Worm (Caenorhabditis elegans) whole organism, L4 larva: Measurements from ENCODE around the gene npl-4.2.

Experiments used
- D1046.2 ChIP-seq: fragments of 200-800 bp; sonication (Bioruptor generic); IDR thresholded peaks from 2 replicates; pipeline ENCODE4 v1.3.6; 2022; ENCODE audit warnings: missing genetic modification characterization, missing compliant biosample characterization
- F44E2.7 ChIP-seq: fragments of 200-800 bp; sonication (Bioruptor generic); IDR thresholded peaks from 2 replicates; pipeline ENCODE4 v2.1.2; 2022; ENCODE audit warnings: missing genetic modification characterization, missing compliant biosample characterization
- F49E8.2 ChIP-seq: sonication (generic microtip); optimal IDR thresholded peaks from 2 replicates; lab custom pipeline; 2016; ENCODE audit warnings: missing compliant biosample characterization, mild to moderate bottlenecking, missing genetic modification characterization, borderline replicate concordance
- R02D3.7 ChIP-seq: fragments of 150-350 bp; sonication (generic microtip); optimal IDR thresholded peaks from 3 replicates; lab custom pipeline; 2014; ENCODE audit warnings: missing biosample characterization, missing genetic modification characterization
- T20F7.1 ChIP-seq: fragments of 200-800 bp; sonication (Bioruptor generic); optimal IDR thresholded peaks from 2 replicates; lab custom pipeline; 2018; ENCODE audit warnings: mild to moderate bottlenecking, missing genetic modification characterization, missing compliant biosample characterization
- aha-1 ChIP-seq: fragments of 150-350 bp; peaks from one replicate; lab custom pipeline; 2014; ENCODE audit warnings: missing biosample characterization, missing genetic modification characterization
- ceh-28 ChIP-seq: fragments of 150-350 bp; optimal IDR thresholded peaks from 2 replicates; lab custom pipeline; 2014; ENCODE audit warnings: missing biosample characterization, missing genetic modification reagents, missing genetic modification characterization
- ceh-82 ChIP-seq: sonication (generic microtip); optimal IDR thresholded peaks from 2 replicates; lab custom pipeline; 2017; ENCODE audit warnings: missing biosample characterization, missing genetic modification characterization
- ces-1 ChIP-seq: fragments of 150-350 bp; sonication (generic microtip); optimal IDR thresholded peaks from 4 replicates; lab custom pipeline; 2014; ENCODE audit warnings: missing biosample characterization, missing genetic modification reagents, missing genetic modification characterization
- daf-19 ChIP-seq: fragments of 200-800 bp; sonication (Bioruptor generic); conservative IDR thresholded peaks from 2 replicates; pipeline ENCODE4 v1.3.6; 2022; ENCODE audit warnings: missing genetic modification characterization, missing compliant biosample characterization
- daf-8 ChIP-seq: fragments of 200-800 bp; sonication (Bioruptor generic); IDR thresholded peaks from 2 replicates; pipeline ENCODE4 v1.3.6; 2022; ENCODE audit warnings: missing genetic modification characterization, missing compliant biosample characterization
- dmd-6 ChIP-seq: fragments of 200-800 bp; sonication (Bioruptor generic); IDR thresholded peaks from 2 replicates; pipeline ENCODE4 v1.3.6; 2022; ENCODE audit warnings: missing genetic modification reagents, missing genetic modification characterization, missing compliant biosample characterization
- duxl-1 ChIP-seq: sonication (generic microtip); optimal IDR thresholded peaks from 2 replicates; lab custom pipeline; 2016; ENCODE audit warnings: mild to moderate bottlenecking, missing genetic modification characterization, moderate library complexity, missing compliant biosample characterization; ENCODE audit not compliant: poor library complexity
- hlh-30 ChIP-seq: sonication (generic microtip); optimal IDR thresholded peaks from 2 replicates; lab custom pipeline; 2017; ENCODE audit warnings: antibody characterized with exemption, mild to moderate bottlenecking, missing genetic modification characterization, missing compliant biosample characterization; ENCODE audit not compliant: insufficient read depth
- jun-1 ChIP-seq: fragments of 150-350 bp; optimal IDR thresholded peaks from 2 replicates; lab custom pipeline; 2014; ENCODE audit warnings: missing biosample characterization, missing genetic modification reagents, missing genetic modification characterization
- lim-7 ChIP-seq: fragments of 200-800 bp; sonication (Bioruptor generic); IDR thresholded peaks from 2 replicates; pipeline ENCODE4 v1.3.6; 2022; ENCODE audit warnings: missing genetic modification characterization, missing compliant biosample characterization
- lin-13 ChIP-seq: fragments of 150-350 bp; optimal IDR thresholded peaks from 2 replicates; lab custom pipeline; 2014; ENCODE audit warnings: missing biosample characterization, missing genetic modification reagents, missing genetic modification characterization
- lin-39 ChIP-seq: fragments of 150-350 bp; optimal IDR thresholded peaks from 2 replicates; lab custom pipeline; 2014; ENCODE audit warnings: missing biosample characterization, missing genetic modification reagents, missing genetic modification characterization
- lsy-2 ChIP-seq, 2 experiments: fragments of 150-350 bp in 1 of 2; sonication (generic microtip) in 1 of 2; optimal IDR thresholded peaks; 2 replicates each; lab custom pipeline; 2014 to 2017; ENCODE audit warnings: missing biosample characterization in 2 of 2, missing genetic modification characterization in 2 of 2
- madf-5 ChIP-seq, 2 experiments: fragments of 200-800 bp; sonication (Bioruptor generic); IDR thresholded peaks; 2 replicates each; pipeline ENCODE4 v1.3.6; 2022; ENCODE audit warnings: missing compliant biosample characterization in 2 of 2, missing genetic modification characterization in 2 of 2
- madf-9 ChIP-seq: fragments of 200-800 bp; sonication (Bioruptor generic); conservative IDR thresholded peaks from 2 replicates; pipeline ENCODE4 v1.3.6; 2022; ENCODE audit warnings: missing genetic modification reagents, missing genetic modification characterization, missing compliant biosample characterization
- mdl-1 ChIP-seq, 2 experiments: fragments of 150-350 bp in 1 of 2; sonication (generic microtip) in 1 of 2; optimal IDR thresholded peaks; 2 replicates each; lab custom pipeline; 2014 to 2017; ENCODE audit warnings: missing biosample characterization in 2 of 2, missing genetic modification characterization in 2 of 2
- mdt-29 ChIP-seq: fragments of 200-800 bp; sonication (Bioruptor generic); IDR thresholded peaks from 2 replicates; pipeline ENCODE4 v1.3.6; 2022; ENCODE audit warnings: missing genetic modification reagents, missing genetic modification characterization, missing compliant biosample characterization
- nhr-237 ChIP-seq: sonication (generic microtip); optimal IDR thresholded peaks from 2 replicates; lab custom pipeline; 2017; ENCODE audit warnings: missing biosample characterization, missing genetic modification characterization
- nhr-25 ChIP-seq: sonication (generic microtip); optimal IDR thresholded peaks from 2 replicates; lab custom pipeline; 2017; ENCODE audit warnings: missing genetic modification characterization, mild to moderate bottlenecking, missing compliant biosample characterization, antibody characterized with exemption, moderate library complexity, borderline replicate concordance; ENCODE audit not compliant: insufficient read depth
- nhr-41 ChIP-seq: fragments of 200-800 bp; sonication (Bioruptor generic); IDR thresholded peaks from 2 replicates; pipeline ENCODE4 v1.3.6; 2022; ENCODE audit warnings: missing genetic modification reagents, missing genetic modification characterization, missing compliant biosample characterization
- nhr-77 ChIP-seq: fragments of 150-350 bp; optimal IDR thresholded peaks from 2 replicates; lab custom pipeline; 2014; ENCODE audit warnings: missing biosample characterization, missing genetic modification characterization
- rbr-2 ChIP-seq: sonication (generic microtip); optimal IDR thresholded peaks from 2 replicates; lab custom pipeline; 2016; ENCODE audit warnings: missing genotype, missing genetic modification characterization, missing compliant biosample characterization
- saeg-2 ChIP-seq: fragments of 200-800 bp; sonication (Bioruptor generic); IDR thresholded peaks from 2 replicates; pipeline ENCODE4 v1.3.6; 2022; ENCODE audit warnings: missing genetic modification reagents, missing genetic modification characterization, missing compliant biosample characterization
- set-16 ChIP-seq: fragments of 200-800 bp; sonication (Bioruptor generic); IDR thresholded peaks from 2 replicates; pipeline ENCODE4 v1.3.6; 2022; ENCODE audit warnings: missing genetic modification reagents, missing genetic modification characterization, missing compliant biosample characterization
- zfp-2 ChIP-seq: sonication (generic microtip); optimal IDR thresholded peaks from 2 replicates; lab custom pipeline; 2016; ENCODE audit warnings: mild to moderate bottlenecking, missing genetic modification characterization, missing compliant biosample characterization
- zip-11 ChIP-seq: fragments of 200-800 bp; sonication (Bioruptor generic); IDR thresholded peaks from 2 replicates; pipeline ENCODE4 v1.3.6; 2022; ENCODE audit warnings: missing genetic modification characterization, missing compliant biosample characterization
- zip-2 ChIP-seq: fragments of 150-350 bp; optimal IDR thresholded peaks from 2 replicates; lab custom pipeline; 2014; ENCODE audit warnings: missing biosample characterization, missing genetic modification characterization
- ztf-7 ChIP-seq: fragments of 150-350 bp; optimal IDR thresholded peaks from 2 replicates; lab custom pipeline; 2014; ENCODE audit warnings: missing biosample characterization, missing genetic modification characterization

npl-4.2 gene

DNA sequence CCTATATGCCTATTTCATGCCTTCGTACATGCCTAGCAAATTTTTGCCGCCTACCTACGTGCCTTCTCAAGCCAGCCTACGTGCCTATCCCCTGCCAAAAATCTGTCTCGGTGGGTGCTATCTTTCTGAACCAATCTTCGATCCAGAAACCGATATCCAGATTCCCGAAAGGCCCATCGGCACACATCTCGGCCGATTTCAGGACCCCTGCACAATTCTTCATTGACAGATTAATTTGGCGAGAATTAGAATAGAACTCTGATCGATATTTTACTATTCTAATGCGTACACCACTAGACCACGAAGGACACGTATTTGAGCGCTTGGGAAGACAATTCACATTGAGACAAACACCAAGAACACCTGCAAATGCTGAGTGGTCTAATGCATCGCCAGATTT is 44.9 kb downstream of the npl-4.2 start:
- TF ChIP-seq nhr-77 (no peak), rbr-2 (tag; lab: Kevin White, UChicago) (no peak), duxl-1 (no peak), lsy-2 (tag; optimal IDR thresholded peaks at IDR 0.05; lab: Kevin White, UChicago) (no peak), ces-1 (GFP tag; lab: Kevin White, UChicago) (no peak), ceh-28 (tag; lab: Kevin White, UChicago) (no peak), T20F7.1 (GFP tag; lab: Kevin White, UChicago) (no peak), mdl-1 (tag; optimal IDR thresholded peaks at IDR 0.05; lab: Kevin White, UChicago) (no peak), daf-19 (GFP tag; lab: Robert Waterston, UW) (no peak), dmd-6 (no peak), zip-11 (GFP tag; lab: Robert Waterston, UW) (no peak), lin-39 (tag; lab: Kevin White, UChicago) (no peak), daf-8 (no peak), F44E2.7 (GFP tag; lab: Robert Waterston, UW) (no peak), zip-2 (no peak), F49E8.2 (tag; lab: Kevin White, UChicago) (no peak)

DNA sequence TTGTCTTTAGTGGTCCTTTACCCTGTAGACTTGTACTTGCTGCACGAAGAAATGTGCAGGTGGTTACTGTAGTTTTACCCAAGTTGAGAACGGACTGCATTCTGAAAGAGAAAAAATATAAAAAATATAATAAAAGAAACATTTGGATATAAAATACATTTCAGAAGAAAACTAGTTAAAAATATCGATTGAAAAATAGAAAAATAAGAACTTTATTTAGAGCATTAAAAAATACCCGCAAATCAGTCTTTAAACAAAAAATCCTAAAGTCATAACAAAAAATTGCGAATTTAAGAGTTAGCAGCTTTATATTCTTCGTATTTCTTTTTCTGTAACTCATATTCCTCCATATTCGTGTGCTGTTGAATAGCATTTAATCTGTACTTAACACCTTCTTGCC is 46.1 kb downstream of the npl-4.2 start, which contains the start of gene C25H3.7:
TSS of gene C25H3.7 (minus strand) at position 101 of the 400 bp plus-strand sequence.
- TF ChIP-seq lin-39 (tag; lab: Kevin White, UChicago) = no peak
- TF ChIP-seq aha-1 (tag; lab: Kevin White, UChicago) = peak; percentile 50
- TF ChIP-seq nhr-41 = no peak
- no peak for TF ChIP-seq F49E8.2 (tag; lab: Kevin White, UChicago)
- TF ChIP-seq, all 104 proteins: peak for 1

DNA sequence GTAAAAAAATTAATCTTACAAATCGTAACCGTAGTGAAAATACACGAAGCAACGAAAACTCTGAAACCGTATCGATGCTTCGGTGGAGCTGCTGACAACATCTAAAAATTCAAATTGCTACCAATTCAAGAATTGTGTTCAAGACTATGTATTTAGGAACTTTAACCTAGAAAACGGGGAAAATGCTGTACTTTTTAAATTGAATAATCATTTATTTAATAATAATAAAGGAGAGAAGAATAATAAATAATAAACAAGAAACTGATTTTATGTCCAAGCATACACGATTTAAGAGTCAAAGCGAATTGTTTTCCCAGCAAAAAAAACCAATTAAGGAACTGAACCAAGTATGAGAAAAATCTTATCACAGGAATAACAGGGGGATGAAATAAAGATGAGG is 46.9 kb downstream of the npl-4.2 start, which contains the start of gene C25H3.17:
TSS of gene C25H3.17 (minus strand) at position 101 of the 400 bp plus-strand sequence.
- no peak for TF ChIP-seq R02D3.7 (tag; lab: Kevin White, UChicago)
- no peak for TF ChIP-seq D1046.2
- TF ChIP-seq nhr-25 (tag; lab: Kevin White, UChicago) = no peak
- TF ChIP-seq ztf-7 = no peak
- TF ChIP-seq zfp-2 (tag; lab: Kevin White, UChicago) = no peak
- no peak for TF ChIP-seq lim-7 (GFP tag; lab: Robert Waterston, UW)
- TF ChIP-seq lin-13 (GFP tag; lab: Kevin White, UChicago) = no peak
- no peak for TF ChIP-seq saeg-2 (GFP tag; lab: Robert Waterston, UW)
- no peak for TF ChIP-seq madf-5 (GFP tag; IDR thresholded peaks at IDR 0.05; lab: Robert Waterston, UW)
- no peak for TF ChIP-seq hlh-30
- TF ChIP-seq aha-1 (tag; lab: Kevin White, UChicago) = no peak
- no peak for TF ChIP-seq mdt-29 (GFP tag; lab: Robert Waterston, UW)
- no peak for TF ChIP-seq set-16
- TF ChIP-seq nhr-237 = no peak
- no peak for TF ChIP-seq madf-9 (GFP tag; lab: Robert Waterston, UW)
- TF ChIP-seq zip-11 (GFP tag; lab: Robert Waterston, UW) = no peak
- no peak for TF ChIP-seq jun-1 (tag; lab: Kevin White, UChicago)
- no peak for TF ChIP-seq ceh-82 (tag; lab: Kevin White, UChicago)
- TF ChIP-seq, all 104 proteins: peak for 0
